Worm (Caenorhabditis elegans) whole organism, L4/young adult: Measurements from ENCODE around the gene K12D12.5.

ENCODE experiments used
- W03F9.2 ChIP-seq: fragments of 150-350 bp; optimal IDR thresholded peaks from 2 replicates; lab custom pipeline; 2014; ENCODE audit warnings: missing biosample characterization, missing genetic modification characterization
- dao-5 ChIP-seq: sonication (generic microtip); optimal IDR thresholded peaks from 2 replicates; lab custom pipeline; 2016; ENCODE audit warnings: missing genotype, missing genetic modification characterization, moderate library complexity, missing compliant biosample characterization
- him-1 ChIP-seq: sonication (generic microtip); optimal IDR thresholded peaks from 2 replicates; lab custom pipeline; 2016; ENCODE audit warnings: missing genotype, missing genetic modification reagents, missing genetic modification characterization, missing compliant biosample characterization

- TF ChIP-seq him-1 (tag; lab: Kevin White, UChicago) (no peak), dao-5 (no peak), W03F9.2 (tag; lab: Kevin White, UChicago) (no peak)
These were observed 49.7 kb downstream of the K12D12.5 start for ce11 chrII:11910569-11910968.
